Worm (Caenorhabditis elegans) whole organism, young adult: ENCODE data around the gene F46C5.6.

Experiments used
- C06A6.2 ChIP-seq: fragments of 200-800 bp; sonication (Bioruptor generic); conservative IDR thresholded peaks from 2 replicates; pipeline ENCODE4 v1.3.6; 2022; ENCODE audit warnings: missing genetic modification characterization, missing compliant biosample characterization
- F10E7.11 ChIP-seq: sonication (generic microtip); optimal IDR thresholded peaks from 2 replicates; lab custom pipeline; 2017; ENCODE audit warnings: mild to moderate bottlenecking, missing genetic modification characterization, moderate library complexity, missing compliant biosample characterization
- F23B12.7 ChIP-seq: sonication (generic microtip); optimal IDR thresholded peaks from 2 replicates; lab custom pipeline; 2017; ENCODE audit warnings: missing genetic modification characterization, mild to moderate bottlenecking, missing compliant biosample characterization, antibody characterized with exemption, moderate library complexity; ENCODE audit not compliant: insufficient read depth
- F33H1.4 ChIP-seq: fragments of 200-800 bp; sonication (Bioruptor generic); IDR thresholded peaks from 2 replicates; pipeline ENCODE4 v1.3.6; 2022; ENCODE audit warnings: missing genetic modification reagents, missing genetic modification characterization, missing compliant biosample characterization
- F37B4.10 ChIP-seq: fragments of 200-800 bp; sonication (Bioruptor generic); IDR thresholded peaks from 2 replicates; pipeline ENCODE4 v1.3.6; 2022; ENCODE audit warnings: missing genetic modification characterization, missing compliant biosample characterization
- T26A5.8 ChIP-seq: sonication (generic microtip); optimal IDR thresholded peaks from 2 replicates; lab custom pipeline; 2016; ENCODE audit warnings: missing genetic modification characterization, missing compliant biosample characterization
- ZK185.1 ChIP-seq: sonication (generic microtip); optimal IDR thresholded peaks from 2 replicates; lab custom pipeline; 2016; ENCODE audit warnings: mild to moderate bottlenecking, missing genetic modification characterization, missing compliant biosample characterization; ENCODE audit not compliant: poor library complexity, severe bottlenecking
- akir-1 ChIP-seq: fragments of 200-800 bp; sonication (Bioruptor generic); optimal IDR thresholded peaks from 2 replicates; lab custom pipeline; 2018; ENCODE audit warnings: mild to moderate bottlenecking, missing genetic modification characterization, moderate library complexity, missing compliant biosample characterization
- athp-1 ChIP-seq: sonication (generic microtip); optimal IDR thresholded peaks from 2 replicates; lab custom pipeline; 2017; ENCODE audit warnings: mild to moderate bottlenecking, missing genetic modification characterization, missing compliant biosample characterization
- him-1 ChIP-seq: sonication (generic microtip); optimal IDR thresholded peaks from 2 replicates; lab custom pipeline; 2016; ENCODE audit warnings: missing genotype, missing genetic modification reagents, missing genetic modification characterization, missing compliant biosample characterization
- hmg-20 ChIP-seq: fragments of 200-800 bp; sonication (Bioruptor generic); IDR thresholded peaks from 2 replicates; pipeline ENCODE4 v1.3.6; 2022; ENCODE audit warnings: missing genetic modification reagents, missing genetic modification characterization, missing compliant biosample characterization
- let-526 ChIP-seq: fragments of 200-800 bp; sonication (Bioruptor generic); IDR thresholded peaks from 2 replicates; pipeline ENCODE4 v1.3.6; 2022; ENCODE audit warnings: missing genetic modification reagents, missing genetic modification characterization, missing compliant biosample characterization
- madf-6 ChIP-seq: fragments of 200-800 bp; sonication (Bioruptor generic); IDR thresholded peaks from 2 replicates; pipeline ENCODE4 v1.3.6; 2022; ENCODE audit warnings: missing genetic modification reagents, missing genetic modification characterization, missing compliant biosample characterization
- mes-4 ChIP-seq: sonication (generic microtip); optimal IDR thresholded peaks from 2 replicates; lab custom pipeline; 2016; ENCODE audit warnings: missing genotype, missing genetic modification characterization, missing compliant biosample characterization
- rpc-1 ChIP-seq, 2 experiments: fragments of 150-350 bp in 1 of 2; sonication (generic microtip) in 1 of 2; optimal IDR thresholded peaks; 2 replicates each; lab custom pipeline; 2014 to 2018; ENCODE audit warnings: missing biosample characterization in 1 of 2, missing genetic modification characterization in 1 of 2, missing genetic modification reagents in 1 of 2, missing genotype in 1 of 2
- zfh-2 ChIP-seq: fragments of 200-800 bp; sonication (Bioruptor generic); conservative IDR thresholded peaks from 2 replicates; pipeline ENCODE4 v1.3.6; 2022; ENCODE audit warnings: missing genetic modification reagents, missing genetic modification characterization, missing compliant biosample characterization
- ztf-6 ChIP-seq: fragments of 200-800 bp; sonication (Bioruptor generic); IDR thresholded peaks from 2 replicates; pipeline ENCODE4 v1.3.6; 2022; ENCODE audit warnings: missing genetic modification reagents, missing genetic modification characterization, missing compliant biosample characterization

Gene F46C5.6

DNA sequence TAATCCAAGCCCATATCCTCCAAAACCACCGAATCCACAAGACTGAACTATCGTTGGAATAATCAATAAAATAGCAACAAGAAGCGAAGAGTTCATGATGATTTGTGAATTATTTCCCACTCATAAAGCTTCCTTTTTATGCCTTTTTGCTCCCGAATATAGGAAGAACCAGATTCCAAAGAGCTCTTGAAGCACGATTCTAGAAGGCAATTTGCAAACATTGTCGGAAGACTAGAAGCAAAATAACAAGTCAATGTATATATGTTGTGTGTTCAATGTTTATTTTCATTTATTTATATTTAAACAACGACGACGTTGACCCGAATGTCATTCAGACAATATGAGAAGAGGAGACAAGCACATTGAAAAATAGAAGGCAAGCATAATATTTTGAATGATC lies 51.7 kb downstream of the F46C5.6 start, which contains the start of gene idpa-2:
Gene idpa-2, minus strand, starts transcription at position 101 of the 400 bp plus-strand sequence.
- TF ChIP-seq ZK185.1 (tag; lab: Kevin White, UChicago) (no peak), hmg-20 (GFP tag; lab: Robert Waterston, UW) (no peak), F23B12.7 (tag; lab: Kevin White, UChicago) (no peak), F10E7.11 (no peak), athp-1 (tag; lab: Kevin White, UChicago) (no peak), C06A6.2 (GFP tag; lab: Robert Waterston, UW) (no peak), madf-6 (no peak), ztf-6 (GFP tag; lab: Robert Waterston, UW) (no peak), him-1 (tag; lab: Kevin White, UChicago) (no peak), mes-4 (tag; lab: Kevin White, UChicago) (no peak), zfh-2 (GFP tag; lab: Robert Waterston, UW) (no peak), F37B4.10 (no peak), let-526 (no peak), T26A5.8 (tag; lab: Kevin White, UChicago) (no peak), akir-1 (GFP tag; lab: Kevin White, UChicago) (no peak), rpc-1 (optimal IDR thresholded peaks at IDR 0.05; lab: Kevin White, UChicago) (no peak), rpc-1 (tag; optimal IDR thresholded peaks at IDR 0.05; lab: Kevin White, UChicago) (no peak), F33H1.4 (GFP tag; lab: Robert Waterston, UW) (no peak)
